Worm (Caenorhabditis elegans) whole organism, L3 larva: ENCODE data around the gene T02G5.15.
A peak's percentile ranks its signal among the peaks of the same experiment; 100 is the strongest.

ENCODE experiments used
- R02D3.7 ChIP-seq: fragments of 150-350 bp; optimal IDR thresholded peaks from 2 replicates; lab custom pipeline; 2014; ENCODE audit warnings: missing biosample characterization, missing genetic modification characterization
- ZK546.5 ChIP-seq: sonication (generic microtip); optimal IDR thresholded peaks from 2 replicates; lab custom pipeline; 2017; ENCODE audit warnings: missing biosample characterization, missing genetic modification characterization
- ama-1 ChIP-seq: fragments of 150-350 bp; optimal IDR thresholded peaks from 2 replicates; lab custom pipeline; 2018
- ceh-16 ChIP-seq: sonication (generic microtip); optimal IDR thresholded peaks from 2 replicates; lab custom pipeline; 2017; ENCODE audit warnings: missing biosample characterization, missing genetic modification characterization
- ceh-28 ChIP-seq: fragments of 150-350 bp; optimal IDR thresholded peaks from 2 replicates; lab custom pipeline; 2014; ENCODE audit warnings: missing biosample characterization, missing genetic modification reagents, missing genetic modification characterization
- ceh-82 ChIP-seq: fragments of 150-350 bp; optimal IDR thresholded peaks from 2 replicates; lab custom pipeline; 2014; ENCODE audit warnings: missing biosample characterization, missing genetic modification characterization
- ceh-9 ChIP-seq: sonication (generic microtip); optimal IDR thresholded peaks from 2 replicates; lab custom pipeline; 2018; ENCODE audit warnings: missing biosample characterization, missing genetic modification characterization
- daf-12 ChIP-seq: fragments of 150-350 bp; optimal IDR thresholded peaks from 2 replicates; lab custom pipeline; 2014; ENCODE audit warnings: missing biosample characterization, missing genetic modification reagents, missing genetic modification characterization
- egl-27 ChIP-seq: sonication (generic microtip); optimal IDR thresholded peaks from 4 replicates; lab custom pipeline; 2017; ENCODE audit warnings: missing biosample characterization, missing genetic modification reagents, missing genetic modification characterization
- egl-5 ChIP-seq: fragments of 150-350 bp; optimal IDR thresholded peaks from 2 replicates; lab custom pipeline; 2017; ENCODE audit warnings: missing biosample characterization, missing genetic modification reagents, missing genetic modification characterization, inconsistent platforms
- elt-1 ChIP-seq: fragments of 150-350 bp; optimal IDR thresholded peaks from 2 replicates; lab custom pipeline; 2014; ENCODE audit warnings: missing biosample characterization, missing genetic modification characterization
- elt-2 ChIP-seq: sonication (generic microtip); optimal IDR thresholded peaks from 2 replicates; lab custom pipeline; 2016; ENCODE audit warnings: missing genetic modification reagents, mild to moderate bottlenecking, missing genetic modification characterization, missing compliant biosample characterization
- elt-3 ChIP-seq, 3 experiments: fragments of 150-350 bp in 1 of 3; sonication (generic microtip) in 2 of 3; optimal IDR thresholded peaks; 2 replicates in 2 of 3; 4 replicates in 1 of 3; lab custom pipeline; 2014 to 2017; ENCODE audit warnings: missing biosample characterization in 3 of 3, missing genetic modification characterization in 3 of 3
- eor-1 ChIP-seq, 2 experiments: fragments of 150-350 bp; optimal IDR thresholded peaks; 2 replicates each; lab custom pipeline; 2014 to 2018; ENCODE audit warnings: missing biosample characterization in 2 of 2, missing genetic modification characterization in 2 of 2
- fkh-10 ChIP-seq: sonication (generic microtip); optimal IDR thresholded peaks from 2 replicates; lab custom pipeline; 2017; ENCODE audit warnings: missing biosample characterization, missing genetic modification reagents, missing genetic modification characterization
- fkh-2 ChIP-seq: fragments of 150-350 bp; optimal IDR thresholded peaks from 2 replicates; lab custom pipeline; 2014; ENCODE audit warnings: missing biosample characterization, missing genetic modification reagents, missing genetic modification characterization
- fos-1 ChIP-seq: fragments of 150-350 bp; optimal IDR thresholded peaks from 2 replicates; lab custom pipeline; 2014; ENCODE audit warnings: missing biosample characterization, missing genetic modification characterization
- jun-1 ChIP-seq: fragments of 150-350 bp; optimal IDR thresholded peaks from 2 replicates; lab custom pipeline; 2014; ENCODE audit warnings: missing biosample characterization, missing genetic modification reagents, missing genetic modification characterization
- lin-15B ChIP-seq: fragments of 150-350 bp; optimal IDR thresholded peaks from 2 replicates; lab custom pipeline; 2014; ENCODE audit warnings: missing biosample characterization, missing genetic modification characterization
- lin-39 ChIP-seq: fragments of 150-350 bp; optimal IDR thresholded peaks from 2 replicates; lab custom pipeline; 2018; ENCODE audit warnings: missing biosample characterization, missing genetic modification reagents, missing genetic modification characterization
- lsy-12 ChIP-seq: sonication (generic microtip); optimal IDR thresholded peaks from 2 replicates; lab custom pipeline; 2016; ENCODE audit warnings: mild to moderate bottlenecking, missing genetic modification characterization, missing compliant biosample characterization
- mdl-1 ChIP-seq: fragments of 150-350 bp; optimal IDR thresholded peaks from 2 replicates; lab custom pipeline; 2014; ENCODE audit warnings: missing biosample characterization, missing genetic modification characterization
- mml-1 ChIP-seq: fragments of 150-350 bp; sonication (generic microtip); optimal IDR thresholded peaks from 3 replicates; lab custom pipeline; 2014; ENCODE audit warnings: missing biosample characterization, missing genetic modification characterization
- nfya-1 ChIP-seq: sonication (generic microtip); optimal IDR thresholded peaks from 2 replicates; lab custom pipeline; 2017; ENCODE audit warnings: missing genetic modification characterization, mild to moderate bottlenecking, missing compliant biosample characterization, antibody characterized with exemption, moderate library complexity; ENCODE audit not compliant: insufficient read depth
- nhr-11 ChIP-seq: fragments of 150-350 bp; optimal IDR thresholded peaks from 2 replicates; lab custom pipeline; 2014; ENCODE audit warnings: missing biosample characterization, missing genetic modification characterization
- nhr-12 ChIP-seq: fragments of 150-350 bp; optimal IDR thresholded peaks from 2 replicates; lab custom pipeline; 2014; ENCODE audit warnings: missing biosample characterization, missing genetic modification characterization
- nhr-23 ChIP-seq: fragments of 150-350 bp; optimal IDR thresholded peaks from 2 replicates; lab custom pipeline; 2014; ENCODE audit warnings: missing biosample characterization, missing genetic modification reagents, missing genetic modification characterization
- nhr-237 ChIP-seq: fragments of 150-350 bp; optimal IDR thresholded peaks from 2 replicates; lab custom pipeline; 2014; ENCODE audit warnings: missing biosample characterization, missing genetic modification characterization
- nhr-25 ChIP-seq: sonication (generic microtip); optimal IDR thresholded peaks from 2 replicates; lab custom pipeline; 2017; ENCODE audit warnings: missing biosample characterization, missing genetic modification characterization
- nhr-28 ChIP-seq: fragments of 150-350 bp; optimal IDR thresholded peaks from 2 replicates; lab custom pipeline; 2014; ENCODE audit warnings: missing biosample characterization, missing genetic modification characterization
- nhr-67 ChIP-seq: fragments of 150-350 bp; optimal IDR thresholded peaks from 2 replicates; lab custom pipeline; 2014; ENCODE audit warnings: missing biosample characterization, missing genetic modification characterization
- pha-4 ChIP-seq: fragments of 150-350 bp; optimal IDR thresholded peaks from 2 replicates; lab custom pipeline; 2014; ENCODE audit warnings: missing biosample characterization, missing genetic modification reagents, missing genetic modification characterization
- pqm-1 ChIP-seq: fragments of 150-350 bp; optimal IDR thresholded peaks from 2 replicates; lab custom pipeline; 2017; ENCODE audit warnings: missing biosample characterization, missing genetic modification characterization, inconsistent platforms
- sea-2 ChIP-seq: fragments of 150-350 bp; sonication (generic microtip); optimal IDR thresholded peaks from 4 replicates; lab custom pipeline; 2014; ENCODE audit warnings: missing biosample characterization, missing genetic modification reagents, missing genetic modification characterization
- skn-1 ChIP-seq: fragments of 150-350 bp; optimal IDR thresholded peaks from 2 replicates; lab custom pipeline; 2014; ENCODE audit warnings: missing biosample characterization, missing genetic modification characterization
- snpc-4 ChIP-seq: fragments of 150-350 bp; optimal IDR thresholded peaks from 2 replicates; lab custom pipeline; 2014; ENCODE audit warnings: missing biosample characterization, missing genetic modification characterization
- unc-39 ChIP-seq: sonication (generic microtip); optimal IDR thresholded peaks from 4 replicates; lab custom pipeline; 2017; ENCODE audit warnings: missing biosample characterization, missing genetic modification characterization
- unc-62 ChIP-seq: fragments of 150-350 bp; sonication (generic microtip); optimal IDR thresholded peaks from 4 replicates; lab custom pipeline; 2014; ENCODE audit warnings: missing biosample characterization, missing genetic modification reagents, missing genetic modification characterization
- zag-1 ChIP-seq: fragments of 150-350 bp; optimal IDR thresholded peaks from 2 replicates; lab custom pipeline; 2014; ENCODE audit warnings: missing biosample characterization, missing genetic modification characterization
- ztf-11 ChIP-seq: fragments of 150-350 bp; optimal IDR thresholded peaks from 2 replicates; lab custom pipeline; 2014; ENCODE audit warnings: missing biosample characterization, missing genetic modification characterization
- ztf-4 ChIP-seq: fragments of 150-350 bp; optimal IDR thresholded peaks from 2 replicates; lab custom pipeline; 2014; ENCODE audit warnings: missing biosample characterization, missing genetic modification characterization

The T02G5.15 gene

ce11 chrII:7099231-7099630, 15.1 kb downstream of the T02G5.15 start:
- no peak for TF ChIP-seq snpc-4
- no peak for TF ChIP-seq ceh-28 (tag; lab: Kevin White, UChicago)
- no peak for TF ChIP-seq nhr-67 (tag; lab: Kevin White, UChicago)
- peak; percentile 30 for TF ChIP-seq ama-1 (lab: Kevin White, UChicago)
- TF ChIP-seq skn-1, result no peak
- TF ChIP-seq nhr-28 (tag; lab: Kevin White, UChicago), result peak; percentile 32
- no peak for TF ChIP-seq unc-39 (tag; lab: Kevin White, UChicago)
- TF ChIP-seq ceh-82 (tag; lab: Kevin White, UChicago), result no peak
- no peak for TF ChIP-seq fkh-10 (GFP tag; lab: Kevin White, UChicago)

ce11 chrII:7100838-7101237, 16.7 kb downstream of the T02G5.15 start, which contains the start of gene mmaa-1:
Gene mmaa-1, minus strand, starts transcription at chrII:7101165.
- no peak for TF ChIP-seq jun-1
- no peak for TF ChIP-seq daf-12 (tag; lab: Kevin White, UChicago)
- TF ChIP-seq elt-3 (tag; optimal IDR thresholded peaks at IDR 0.05; lab: Kevin White, UChicago), result no peak
- peak; percentile 37 for TF ChIP-seq lsy-12 (tag; lab: Kevin White, UChicago)
- TF ChIP-seq nhr-237 (tag; lab: Kevin White, UChicago), result no peak
- peak; percentile 56 for TF ChIP-seq ama-1 (lab: Kevin White, UChicago)
- TF ChIP-seq fkh-10 (GFP tag; lab: Kevin White, UChicago), result no peak
- TF ChIP-seq nhr-23 (tag; lab: Kevin White, UChicago), result no peak
- no peak for TF ChIP-seq sea-2 (GFP tag; lab: Kevin White, UChicago)
- TF ChIP-seq nhr-25, result no peak
- TF ChIP-seq egl-27 (tag; lab: Kevin White, UChicago), result no peak

ce11 chrII:7102288-7102687, 18.2 kb downstream of the T02G5.15 start:
- TF ChIP-seq mdl-1 (tag; lab: Kevin White, UChicago) (no peak), unc-62 (GFP tag; lab: Kevin White, UChicago) (no peak), ceh-9 (tag; lab: Kevin White, UChicago) (no peak), lin-15B (tag; lab: Kevin White, UChicago) (peak; percentile 6), nhr-25 (peak; percentile 2)

- TF ChIP-seq pha-4 (no peak), nhr-12 (tag; lab: Kevin White, UChicago) (no peak), eor-1 (tag; optimal IDR thresholded peaks at IDR 0.05; lab: Kevin White, UChicago) (no peak), elt-2 (tag; lab: Kevin White, UChicago) (no peak), nhr-11 (tag; lab: Kevin White, UChicago) (no peak), zag-1 (tag; lab: Kevin White, UChicago) (no peak), nhr-28 (tag; lab: Kevin White, UChicago) (no peak)
- TF ChIP-seq, all 47 proteins: peak for 0
These were observed 19.0 kb downstream of the T02G5.15 start for ce11 chrII:7103111-7103510.

ce11 chrII:7104794-7105613, 20.9 kb downstream of the T02G5.15 start, which contains the start of the genes farl-11 and rpl-33:
Gene farl-11, minus strand, starts transcription at chrII:7105035.
Gene rpl-33, plus strand, starts transcription at chrII:7105563.
- TF ChIP-seq ceh-28 (tag; lab: Kevin White, UChicago), result peak; percentile 38
- no peak for TF ChIP-seq elt-1 (tag; lab: Kevin White, UChicago)
- TF ChIP-seq daf-12 (tag; lab: Kevin White, UChicago), result no peak
- TF ChIP-seq mdl-1 (tag; lab: Kevin White, UChicago), result no peak
- no peak for TF ChIP-seq mml-1
- TF ChIP-seq lin-15B (tag; lab: Kevin White, UChicago), result peak; percentile 100
- TF ChIP-seq nhr-11 (tag; lab: Kevin White, UChicago), result peak; percentile 25
- TF ChIP-seq ztf-4, result no peak
- no peak for TF ChIP-seq ztf-11 (tag; lab: Kevin White, UChicago)
- TF ChIP-seq pqm-1 (tag; lab: Kevin White, UChicago), result peak; percentile 73
- TF ChIP-seq ZK546.5, result peak; percentile 81
- TF ChIP-seq ceh-82 (tag; lab: Kevin White, UChicago), result no peak
- no peak for TF ChIP-seq unc-62 (GFP tag; lab: Kevin White, UChicago)
- no peak for TF ChIP-seq nhr-12 (tag; lab: Kevin White, UChicago)
- TF ChIP-seq jun-1, result peak; percentile 68
- peak; percentile 98 for TF ChIP-seq pha-4
- TF ChIP-seq fos-1 (tag; lab: Kevin White, UChicago), result no peak
- peak; percentile 46 for TF ChIP-seq ama-1 (lab: Kevin White, UChicago)
- TF ChIP-seq fkh-2 (tag; lab: Kevin White, UChicago), result no peak
- peak; percentile 84 for TF ChIP-seq lin-39 (tag; lab: Kevin White, UChicago)
- peak; percentile 86 for TF ChIP-seq egl-5
- peak; percentile 39 for TF ChIP-seq fkh-10 (GFP tag; lab: Kevin White, UChicago)
- TF ChIP-seq elt-2 (tag; lab: Kevin White, UChicago), result peak; percentile 41
- TF ChIP-seq nfya-1 (tag; lab: Kevin White, UChicago), result peak; percentile 97
- TF ChIP-seq ceh-9 (tag; lab: Kevin White, UChicago), result no peak
- TF ChIP-seq lsy-12 (tag; lab: Kevin White, UChicago), result peak; percentile 21
- peak; percentile 90 for TF ChIP-seq nhr-25
- peak; percentile 79 for TF ChIP-seq R02D3.7 (tag; lab: Kevin White, UChicago)
- no peak for TF ChIP-seq nhr-237 (tag; lab: Kevin White, UChicago)
- no peak for TF ChIP-seq unc-39 (tag; lab: Kevin White, UChicago)
- TF ChIP-seq elt-3 (tag; optimal IDR thresholded peaks at IDR 0.05; lab: Kevin White, UChicago), result no peak
- TF ChIP-seq ceh-16, result no peak
